Fruit fly (Drosophila melanogaster): ENCODE measurements around the gene Saf-B.
A peak's percentile ranks its signal among the peaks of the same experiment; 100 is the strongest.

Saf-B gene

dm6 chr3R:24771273-24772231 lies 45.7 kb upstream of the Saf-B start, which contains the start of gene CG42331 (continued):
- TF ChIP-seq CG4707 (GFP tag; optimal IDR thresholded peaks at IDR 0.05) (no peak), CG8388 (GFP tag; optimal IDR thresholded peaks at IDR 0.05) (peak; percentile 43), ftz-f1 (GFP tag; optimal IDR thresholded peaks at IDR 0.05) (no peak), fd64A (GFP tag; optimal IDR thresholded peaks at IDR 0.05) (no peak), scrt (GFP tag; optimal IDR thresholded peaks at IDR 0.05) (peak; percentile 37), gcm2 (GFP tag; optimal IDR thresholded peaks at IDR 0.05) (no peak), CG30431 (GFP tag; optimal IDR thresholded peaks at IDR 0.05) (peak; percentile 26), bigmax (GFP tag; optimal IDR thresholded peaks at IDR 0.05) (no peak), Dfd (GFP tag; optimal IDR thresholded peaks at IDR 0.05) (no peak), dan (GFP tag; IDR thresholded peaks at IDR 0.05) (no peak), Hey (tag; optimal IDR thresholded peaks at IDR 0.05) (peak; percentile 95), HLH4C (GFP tag; IDR thresholded peaks at IDR 0.05; ENCODE audit: partially characterized antibody) (no peak), wdn (GFP tag; IDR thresholded peaks at IDR 0.05) (no peak), dpn (GFP tag; optimal IDR thresholded peaks at IDR 0.05) (peak in 1 of 2 experiments; percentile 57), Ets65A (GFP tag) (peak; percentile 64), CG12299 (tag; optimal IDR thresholded peaks at IDR 0.05) (no peak), ERR (GFP tag; optimal IDR thresholded peaks at IDR 0.05) (peak; percentile 47), NK7.1 (GFP tag; optimal IDR thresholded peaks at IDR 0.05) (peak; percentile 24), CG7839 (tag; optimal IDR thresholded peaks at IDR 0.05) (peak; percentile 81), Abd-B (GFP tag; optimal IDR thresholded peaks at IDR 0.05) (peak; percentile 54), Atf-2 (GFP tag; optimal IDR thresholded peaks at IDR 0.05) (peak; percentile 53), MTF-1 (GFP tag; optimal IDR thresholded peaks at IDR 0.05; ENCODE audit: borderline replicate concordance) (no peak), twi (tag; optimal IDR thresholded peaks at IDR 0.05) (no peak), Oli (tag; optimal IDR thresholded peaks at IDR 0.05) (peak; percentile 74), HLH54F (GFP tag; optimal IDR thresholded peaks at IDR 0.05) (no peak), cato (GFP tag; optimal IDR thresholded peaks at IDR 0.05; ENCODE audit: borderline replicate concordance) (peak; percentile 26), HmgZ (tag; optimal IDR thresholded peaks at IDR 0.05) (peak; percentile 54), onecut (GFP tag; IDR thresholded peaks at IDR 0.05) (peak; percentile 25; the same call in 1 of the 2 replicates), CG11695 (GFP tag; IDR thresholded peaks at IDR 0.05) (peak; percentile 62; the same call in 2 of the 3 replicates), pb (GFP tag; optimal IDR thresholded peaks at IDR 0.05) (no peak), wek (GFP tag; optimal IDR thresholded peaks at IDR 0.05) (no peak), luna (GFP tag; optimal IDR thresholded peaks at IDR 0.05) (no peak), CG15696 (tag; optimal IDR thresholded peaks at IDR 0.05) (no peak), Meics (GFP tag; optimal IDR thresholded peaks at IDR 0.05) (peak; percentile 63), CG15011 (GFP tag; optimal IDR thresholded peaks at IDR 0.05) (peak; percentile 9), row (GFP tag; IDR thresholded peaks at IDR 0.05) (peak; percentile 82), bowl (GFP tag; IDR thresholded peaks at IDR 0.05) (no peak), CG1832 (GFP tag; optimal IDR thresholded peaks at IDR 0.05) (no peak), Hand (GFP tag; optimal IDR thresholded peaks at IDR 0.05) (peak; percentile 28), B-H2 (GFP tag; optimal IDR thresholded peaks at IDR 0.05) (peak; percentile 4), CG8944 (GFP tag; optimal IDR thresholded peaks at IDR 0.05) (no peak), Hmx (GFP tag; optimal IDR thresholded peaks at IDR 0.05) (no peak), CG7357 (GFP tag; IDR thresholded peaks at IDR 0.05) (no peak), CG17802 (tag; optimal IDR thresholded peaks at IDR 0.05) (no peak), Mes4 (GFP tag; optimal IDR thresholded peaks at IDR 0.05) (no peak), zen (tag; optimal IDR thresholded peaks at IDR 0.05) (no peak), Dref (GFP tag; IDR thresholded peaks at IDR 0.05) (no peak), sd (tag; optimal IDR thresholded peaks at IDR 0.05) (peak; percentile 17), CG6272 (GFP tag; IDR thresholded peaks at IDR 0.05) (no peak)

Measured in whole organism, embryonic.